Worm (Caenorhabditis elegans) whole organism, midembryonic: ENCODE measurements around the gene F19C7.3.

Experiments used
- T22C8.4 ChIP-seq: fragments of 200-800 bp; sonication (Bioruptor generic); IDR thresholded peaks from 2 replicates; pipeline ENCODE4 v1.3.6; 2022; ENCODE audit warnings: missing genetic modification characterization, missing compliant biosample characterization
- cog-1 ChIP-seq: sonication (generic microtip); optimal IDR thresholded peaks from 2 replicates; lab custom pipeline; 2016; ENCODE audit warnings: missing genetic modification characterization, missing compliant biosample characterization
- flt-1 ChIP-seq: fragments of 200-800 bp; sonication (Bioruptor generic); IDR thresholded peaks from 2 replicates; pipeline ENCODE4 v1.3.6; 2022; ENCODE audit warnings: missing genetic modification characterization, missing compliant biosample characterization
- klf-2 ChIP-seq: fragments of 200-800 bp; sonication (Bioruptor generic); conservative IDR thresholded peaks from 2 replicates; pipeline ENCODE4 v1.3.6; 2022; ENCODE audit warnings: missing genetic modification reagents, missing genetic modification characterization, missing compliant biosample characterization
- med-1 ChIP-seq: sonication (generic microtip); optimal IDR thresholded peaks from 2 replicates; lab custom pipeline; 2017; ENCODE audit warnings: missing genetic modification characterization, mild to moderate bottlenecking, missing compliant biosample characterization, antibody characterized with exemption, missing genetic modification reagents; ENCODE audit not compliant: insufficient read depth
- ref-1 ChIP-seq: fragments of 200-800 bp; sonication (Bioruptor generic); conservative IDR thresholded peaks from 2 replicates; pipeline ENCODE4 v1.3.6; 2022; ENCODE audit warnings: missing genetic modification reagents, missing genetic modification characterization, missing compliant biosample characterization
- tab-1 ChIP-seq: fragments of 200-800 bp; sonication (Bioruptor generic); IDR thresholded peaks from 2 replicates; pipeline ENCODE4 v1.3.6; 2022; ENCODE audit warnings: missing genetic modification characterization, missing compliant biosample characterization
- ztf-23 ChIP-seq: fragments of 200-800 bp; sonication (Bioruptor generic); IDR thresholded peaks from 2 replicates; pipeline ENCODE4 v1.3.6; 2022; ENCODE audit warnings: missing genetic modification reagents, missing genetic modification characterization, missing compliant biosample characterization
- ztf-29 ChIP-seq: fragments of 200-800 bp; sonication (Bioruptor generic); IDR thresholded peaks from 2 replicates; pipeline ENCODE4 v1.3.6; 2022; ENCODE audit warnings: missing genetic modification reagents, missing genetic modification characterization, missing compliant biosample characterization

DNA sequence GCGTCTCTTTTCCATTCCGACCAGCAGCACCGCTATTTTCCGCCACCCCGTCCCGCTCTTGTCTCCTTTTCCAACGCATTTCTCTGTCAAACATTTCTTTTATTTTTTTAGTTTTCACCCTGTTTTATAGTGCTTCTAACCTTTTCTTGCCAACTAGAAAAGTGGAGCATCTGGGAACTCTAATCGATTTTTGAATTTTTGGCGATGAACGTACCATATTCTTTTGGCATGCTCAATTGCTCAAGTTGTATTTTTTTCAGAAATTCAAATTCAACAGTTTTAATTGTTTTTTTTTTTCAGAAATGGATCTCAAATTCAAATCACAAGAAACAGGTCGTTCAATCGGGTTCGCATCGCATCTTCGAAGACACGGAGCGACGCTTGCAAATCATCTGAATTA lies 48.7 kb upstream of the F19C7.3 start, which contains the start of gene ZK185.1:
- TF ChIP-seq flt-1 (GFP tag; lab: Robert Waterston, UW), result no peak
- no peak for TF ChIP-seq cog-1 (tag; lab: Kevin White, UChicago)
- no peak for TF ChIP-seq tab-1 (GFP tag; lab: Robert Waterston, UW)
- no peak for TF ChIP-seq ztf-23 (GFP tag; lab: Robert Waterston, UW)
- no peak for TF ChIP-seq ztf-29 (GFP tag; lab: Robert Waterston, UW)
- no peak for TF ChIP-seq T22C8.4 (GFP tag; lab: Robert Waterston, UW)
- no peak for TF ChIP-seq klf-2
- TF ChIP-seq med-1 (GFP tag; lab: Kevin White, UChicago), result no peak
- TF ChIP-seq ref-1 (GFP tag; lab: Robert Waterston, UW), result no peak
